Fruit fly (Drosophila melanogaster) whole organism, embryonic: ENCODE data around the gene PIG-U.

Experiments
- Aef1 ChIP-seq: fragments of 200-800 bp; sonication (Bioruptor generic); IDR thresholded peaks from 3 replicates; pipeline ENCODE4 v1.3.6; 2022; ENCODE audit warnings: missing biosample characterization, missing genetic modification characterization
- Blimp-1 ChIP-seq: fragments of 200-800 bp; sonication (Bioruptor generic); optimal IDR thresholded peaks from 3 replicates; lab custom pipeline; 2018; ENCODE audit warnings: missing biosample characterization, missing genetic modification characterization, mild to moderate bottlenecking, moderate library complexity, missing genetic modification reagents
- CG11456 ChIP-seq: fragments of 200-800 bp; sonication (Bioruptor generic); IDR thresholded peaks from 3 replicates; pipeline ENCODE4 v1.3.6; 2022; ENCODE audit warnings: missing biosample characterization, missing genetic modification characterization
- CG16863 ChIP-seq: fragments of 200-800 bp; sonication (Bioruptor generic); optimal IDR thresholded peaks from 3 replicates; lab custom pipeline; 2016; ENCODE audit warnings: missing biosample characterization, missing genetic modification characterization
- CG18476 ChIP-seq: fragments of 200-800 bp; sonication (Bioruptor generic); optimal IDR thresholded peaks from 2 replicates; lab custom pipeline; 2016; ENCODE audit warnings: missing biosample characterization, mild to moderate bottlenecking, missing genetic modification characterization
- CG18764 ChIP-seq: fragments of 200-800 bp; sonication (Bioruptor generic); optimal IDR thresholded peaks from 3 replicates; lab custom pipeline; 2016; ENCODE audit warnings: missing biosample characterization, missing genetic modification characterization
- CG31441 ChIP-seq: fragments of 200-800 bp; sonication (Bioruptor generic); IDR thresholded peaks from 2 replicates; pipeline ENCODE4 v1.3.6; 2022; ENCODE audit warnings: missing biosample characterization, missing genetic modification characterization
- CG33213 ChIP-seq: fragments of 200-800 bp; sonication (Bioruptor generic); optimal IDR thresholded peaks from 3 replicates; lab custom pipeline; 2016; ENCODE audit warnings: missing biosample characterization, missing genetic modification characterization
- CG33557 ChIP-seq: fragments of 200-800 bp; sonication (Bioruptor generic); optimal IDR thresholded peaks from 2 replicates; lab custom pipeline; 2019; ENCODE audit warnings: missing biosample characterization, mild to moderate bottlenecking, missing genetic modification characterization, moderate library complexity
- CG34422 ChIP-seq: fragments of 200-800 bp; sonication (Bioruptor generic); IDR thresholded peaks from 3 replicates; pipeline ENCODE4 v1.3.6; 2022; ENCODE audit warnings: missing biosample characterization, missing genetic modification characterization
- CG42726 ChIP-seq: fragments of 200-800 bp; sonication (Bioruptor generic); IDR thresholded peaks from 2 replicates; pipeline ENCODE4 v1.3.6; 2022; ENCODE audit warnings: missing biosample characterization, missing genetic modification characterization; ENCODE audit not compliant: partially characterized antibody
- CG4282 ChIP-seq: fragments of 200-800 bp; sonication (Bioruptor generic); optimal IDR thresholded peaks from 2 replicates; lab custom pipeline; 2016; ENCODE audit warnings: missing biosample characterization, missing genetic modification characterization
- CG5953 ChIP-seq: fragments of 200-800 bp; sonication (Bioruptor generic); IDR thresholded peaks from 2 replicates; pipeline ENCODE4 v1.3.6; 2022; ENCODE audit warnings: missing biosample characterization, missing genetic modification characterization
- CG7372 ChIP-seq: fragments of 200-800 bp; sonication (Bioruptor generic); IDR thresholded peaks from 2 replicates; pipeline ENCODE4 v1.3.6; 2022; ENCODE audit warnings: missing biosample characterization, missing genetic modification characterization
- CTCF ChIP-seq: fragments of 200-800 bp; sonication (Bioruptor generic); optimal IDR thresholded peaks from 2 replicates; lab custom pipeline; 2017; ENCODE audit warnings: missing biosample characterization, mild to moderate bottlenecking, missing genetic modification characterization, moderate library complexity
- Chrac-16 ChIP-seq: fragments of 200-800 bp; sonication (Bioruptor generic); optimal IDR thresholded peaks from 3 replicates; lab custom pipeline; 2016; ENCODE audit warnings: missing biosample characterization, missing genetic modification characterization
- CoRest ChIP-seq: fragments of 200-800 bp; sonication (Bioruptor generic); optimal IDR thresholded peaks from 3 replicates; lab custom pipeline; 2018; ENCODE audit warnings: missing biosample characterization, mild to moderate bottlenecking, missing genetic modification characterization, moderate library complexity
- E2f2 ChIP-seq: fragments of 200-800 bp; sonication (Bioruptor generic); IDR thresholded peaks from 2 replicates; pipeline ENCODE4 v1.3.6; 2022; ENCODE audit warnings: missing biosample characterization, missing genetic modification characterization
- H15 ChIP-seq: fragments of 200-800 bp; sonication (Bioruptor generic); IDR thresholded peaks from 3 replicates; pipeline ENCODE4 v1.3.6; 2022; ENCODE audit warnings: missing biosample characterization, missing genetic modification characterization
- Hmr ChIP-seq: fragments of 200-800 bp; sonication (Bioruptor generic); optimal IDR thresholded peaks from 3 replicates; lab custom pipeline; 2017; ENCODE audit warnings: mild to moderate bottlenecking, missing biosample characterization, missing genetic modification reagents, missing genetic modification characterization
- Hr3 ChIP-seq: fragments of 200-800 bp; sonication (Bioruptor generic); optimal IDR thresholded peaks from 3 replicates; lab custom pipeline; 2016; ENCODE audit warnings: missing biosample characterization, missing genetic modification characterization
- Kr ChIP-seq: fragments of 200-800 bp; sonication (Bioruptor generic); optimal IDR thresholded peaks from 2 replicates; lab custom pipeline; 2017; ENCODE audit warnings: missing biosample characterization, mild to moderate bottlenecking, missing genetic modification characterization
- Lpt ChIP-seq: fragments of >200 bp; optimal IDR thresholded peaks from 2 replicates; lab custom pipeline; 2018; ENCODE audit warnings: missing biosample characterization, missing genetic modification characterization
- NFAT ChIP-seq: fragments of 200-800 bp; sonication (Bioruptor generic); IDR thresholded peaks from 2 replicates; pipeline ENCODE4 v1.3.6; 2022; ENCODE audit warnings: missing biosample characterization, missing genetic modification characterization
- Optix ChIP-seq: fragments of 200-800 bp; sonication (Bioruptor generic); IDR thresholded peaks from 3 replicates; pipeline ENCODE4 v1.3.6; 2022; ENCODE audit warnings: missing biosample characterization, missing genetic modification characterization
- Rfx ChIP-seq: fragments of 200-800 bp; sonication (Bioruptor generic); IDR thresholded peaks from 2 replicates; pipeline ENCODE4 v1.3.6; 2022; ENCODE audit warnings: missing biosample characterization, missing genetic modification characterization
- YL-1 ChIP-seq: fragments of 200-800 bp; sonication (Bioruptor generic); optimal IDR thresholded peaks from 3 replicates; lab custom pipeline; 2017; ENCODE audit warnings: missing biosample characterization, mild to moderate bottlenecking, missing genetic modification characterization
- ac ChIP-seq: fragments of 200-800 bp; sonication (Bioruptor generic); optimal IDR thresholded peaks from 3 replicates; lab custom pipeline; 2017; ENCODE audit warnings: missing biosample characterization, mild to moderate bottlenecking, missing genetic modification characterization
- al ChIP-seq: fragments of 200-800 bp; sonication (Bioruptor generic); IDR thresholded peaks from 2 replicates; pipeline ENCODE4 v1.3.6; 2022; ENCODE audit warnings: missing biosample characterization, missing genetic modification characterization
- amos ChIP-seq: fragments of 200-800 bp; sonication (Bioruptor generic); IDR thresholded peaks from 2 replicates; pipeline ENCODE4 v1.3.6; 2022; ENCODE audit warnings: missing biosample characterization, missing genetic modification characterization; ENCODE audit not compliant: partially characterized antibody
- bab2 ChIP-seq: fragments of 200-800 bp; sonication (Bioruptor generic); optimal IDR thresholded peaks from 2 replicates; lab custom pipeline; 2016; ENCODE audit warnings: missing biosample characterization, missing genetic modification characterization
- chn ChIP-seq: fragments of 200-800 bp; sonication (Bioruptor generic); optimal IDR thresholded peaks from 2 replicates; lab custom pipeline; 2016; ENCODE audit warnings: missing biosample characterization, missing genetic modification characterization
- dan ChIP-seq: fragments of 200-800 bp; sonication (Bioruptor generic); IDR thresholded peaks from 2 replicates; pipeline ENCODE4 v1.3.6; 2022; ENCODE audit warnings: missing biosample characterization, missing genetic modification characterization
- gcm2 ChIP-seq: fragments of 200-800 bp; sonication (Bioruptor generic); optimal IDR thresholded peaks from 2 replicates; lab custom pipeline; 2016; ENCODE audit warnings: missing biosample characterization, missing genetic modification characterization
- hth ChIP-seq: fragments of >200 bp; optimal IDR thresholded peaks from 2 replicates; lab custom pipeline; 2017; ENCODE audit warnings: inconsistent platforms
- ind ChIP-seq: fragments of 200-800 bp; sonication (Bioruptor generic); optimal IDR thresholded peaks from 3 replicates; lab custom pipeline; 2016; ENCODE audit warnings: missing biosample characterization, missing genetic modification characterization
- klu ChIP-seq: fragments of 200-800 bp; sonication (Bioruptor generic); IDR thresholded peaks from 2 replicates; pipeline ENCODE4 v1.3.6; 2022; ENCODE audit warnings: missing biosample characterization, missing genetic modification characterization
- lilli ChIP-seq: fragments of 200-800 bp; sonication (Bioruptor generic); optimal IDR thresholded peaks from 3 replicates; lab custom pipeline; 2016; ENCODE audit warnings: missing biosample characterization, missing genetic modification characterization
- lmd ChIP-seq: fragments of 200-800 bp; sonication (Bioruptor generic); IDR thresholded peaks from 2 replicates; pipeline ENCODE4 v1.3.6; 2022; ENCODE audit warnings: missing biosample characterization, missing genetic modification characterization
- nerfin-1 ChIP-seq: fragments of 200-800 bp; sonication (Bioruptor generic); optimal IDR thresholded peaks from 3 replicates; lab custom pipeline; 2019; ENCODE audit warnings: missing biosample characterization, mild to moderate bottlenecking, missing genetic modification characterization, moderate library complexity
- oc ChIP-seq: fragments of 200-800 bp; sonication (Bioruptor generic); optimal IDR thresholded peaks from 2 replicates; lab custom pipeline; 2018; ENCODE audit warnings: missing biosample characterization, mild to moderate bottlenecking, missing genetic modification characterization, moderate library complexity
- phol ChIP-seq: fragments of 200-800 bp; sonication (Bioruptor generic); optimal IDR thresholded peaks from 3 replicates; lab custom pipeline; 2018; ENCODE audit warnings: missing biosample characterization, mild to moderate bottlenecking, missing genetic modification characterization, moderate library complexity
- unpg ChIP-seq: fragments of 200-800 bp; sonication (Bioruptor generic); optimal IDR thresholded peaks from 3 replicates; lab custom pipeline; 2018; ENCODE audit warnings: missing biosample characterization, mild to moderate bottlenecking, missing genetic modification characterization, moderate library complexity
- vvl ChIP-seq: fragments of 200-800 bp; sonication (Bioruptor generic); IDR thresholded peaks from 2 replicates; pipeline ENCODE4 v1.3.6; 2022; ENCODE audit warnings: missing biosample characterization, missing genetic modification characterization
- yki ChIP-seq: fragments of >200 bp; optimal IDR thresholded peaks from 3 replicates; lab custom pipeline; 2018
- zfh2 ChIP-seq: fragments of 200-800 bp; sonication (Bioruptor generic); optimal IDR thresholded peaks from 2 replicates; lab custom pipeline; 2016; ENCODE audit warnings: missing biosample characterization, missing genetic modification characterization

The PIG-U gene

DNA sequence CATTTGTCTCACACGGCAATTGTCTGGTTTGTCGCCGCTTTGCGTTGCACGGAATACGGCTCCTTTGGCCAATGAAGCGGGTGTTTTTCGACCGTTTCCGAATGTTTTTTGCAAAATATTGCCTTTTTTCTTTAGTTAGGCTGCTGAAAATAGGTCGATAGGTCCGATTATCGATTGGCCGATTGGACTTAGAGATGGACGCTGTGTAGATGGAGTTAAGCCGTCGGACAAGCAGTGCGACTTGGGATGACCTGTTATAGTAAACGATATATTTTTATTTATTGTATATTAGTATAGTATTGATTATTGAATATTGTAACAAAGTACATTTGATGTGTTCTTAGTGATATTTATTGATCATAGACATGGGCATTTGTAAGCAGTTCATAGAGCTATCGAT, 13.4 kb downstream of the PIG-U start, which contains the start of the genes lmgA and lmgB (continued):
- TF ChIP-seq ac (GFP tag; lab: Kevin White, UChicago) (no peak), CG18476 (GFP tag; lab: Kevin White, UChicago) (peak; percentile 20), CG33213 (GFP tag; lab: Kevin White, UChicago) (peak; percentile 15), vvl (GFP tag; lab: Robert Waterston, UW) (peak; percentile 41; the same call in 1 of the 2 replicates), YL-1 (GFP tag; lab: Kevin White, UChicago) (peak; percentile 52), Hr3 (GFP tag; lab: Kevin White, UChicago) (peak; percentile 95), unpg (peak; percentile 12), CG31441 (peak; percentile 45; the same call in 1 of the 2 replicates), Blimp-1 (GFP tag; lab: Kevin White, UChicago) (peak; percentile 31), dan (GFP tag; lab: Robert Waterston, UW) (no peak), lilli (GFP tag; lab: Kevin White, UChicago) (peak; percentile 70), NFAT (peak; percentile 25; the same call in 1 of the 2 replicates), phol (tag; lab: Kevin White, UChicago) (peak; percentile 59), hth (no peak), Optix (GFP tag; lab: Robert Waterston, UW) (no peak), Aef1 (no peak; the same call in 2 of the 3 replicates), H15 (GFP tag; lab: Robert Waterston, UW) (peak; percentile 24; the same call in 1 of the 3 replicates), CG4282 (GFP tag; lab: Kevin White, UChicago) (no peak), nerfin-1 (peak; percentile 6), CG34422 (GFP tag; lab: Robert Waterston, UW) (no peak), Lpt (no peak), CG18764 (GFP tag; lab: Kevin White, UChicago) (peak; percentile 21), E2f2 (GFP tag; lab: Robert Waterston, UW) (peak; percentile 91), bab2 (GFP tag; lab: Kevin White, UChicago) (no peak), gcm2 (no peak), CG11456 (GFP tag; lab: Robert Waterston, UW) (peak; percentile 16; the same call in 1 of the 3 replicates), klu (no peak), oc (tag; lab: Kevin White, UChicago) (peak; percentile 31), lmd (GFP tag; lab: Robert Waterston, UW) (peak; percentile 12; the same call in 1 of the 2 replicates), chn (GFP tag; lab: Kevin White, UChicago) (peak; percentile 36), Kr (no peak), CG42726 (GFP tag; lab: Robert Waterston, UW) (0 out of 2 replicates have a peak, but pooled peaks have one; percentile 52), ind (GFP tag; lab: Kevin White, UChicago) (peak; percentile 62), al (0 out of 2 replicates have a peak, but pooled peaks have one; percentile 27), CoRest (peak; percentile 50), yki (no peak), CG33557 (no peak), amos (GFP tag; lab: Robert Waterston, UW) (peak; percentile 85; the same call in 1 of the 2 replicates), CG7372 (GFP tag; lab: Robert Waterston, UW) (no peak), CTCF (GFP tag; lab: Kevin White, UChicago) (peak; percentile 22), CG5953 (GFP tag; lab: Robert Waterston, UW) (no peak), Chrac-16 (GFP tag; lab: Kevin White, UChicago) (peak; percentile 41), Hmr (peak; percentile 32), zfh2 (GFP tag; lab: Kevin White, UChicago) (peak; percentile 27), Rfx (GFP tag; lab: Robert Waterston, UW) (peak; percentile 76), CG16863 (GFP tag; lab: Kevin White, UChicago) (no peak)
